Worm (Caenorhabditis elegans) whole organism, midembryonic: ENCODE results near the gene C25A11.2.

Source experiments
- T22C8.4 ChIP-seq: fragments of 200-800 bp; sonication (Bioruptor generic); IDR thresholded peaks from 2 replicates; pipeline ENCODE4 v1.3.6; 2022; ENCODE audit warnings: missing genetic modification characterization, missing compliant biosample characterization
- cog-1 ChIP-seq: sonication (generic microtip); optimal IDR thresholded peaks from 2 replicates; lab custom pipeline; 2016; ENCODE audit warnings: missing genetic modification characterization, missing compliant biosample characterization
- flt-1 ChIP-seq: fragments of 200-800 bp; sonication (Bioruptor generic); IDR thresholded peaks from 2 replicates; pipeline ENCODE4 v1.3.6; 2022; ENCODE audit warnings: missing genetic modification characterization, missing compliant biosample characterization
- klf-2 ChIP-seq: fragments of 200-800 bp; sonication (Bioruptor generic); conservative IDR thresholded peaks from 2 replicates; pipeline ENCODE4 v1.3.6; 2022; ENCODE audit warnings: missing genetic modification reagents, missing genetic modification characterization, missing compliant biosample characterization
- med-1 ChIP-seq: sonication (generic microtip); optimal IDR thresholded peaks from 2 replicates; lab custom pipeline; 2017; ENCODE audit warnings: missing genetic modification characterization, mild to moderate bottlenecking, missing compliant biosample characterization, antibody characterized with exemption, missing genetic modification reagents; ENCODE audit not compliant: insufficient read depth
- ref-1 ChIP-seq: fragments of 200-800 bp; sonication (Bioruptor generic); conservative IDR thresholded peaks from 2 replicates; pipeline ENCODE4 v1.3.6; 2022; ENCODE audit warnings: missing genetic modification reagents, missing genetic modification characterization, missing compliant biosample characterization
- tab-1 ChIP-seq: fragments of 200-800 bp; sonication (Bioruptor generic); IDR thresholded peaks from 2 replicates; pipeline ENCODE4 v1.3.6; 2022; ENCODE audit warnings: missing genetic modification characterization, missing compliant biosample characterization
- ztf-23 ChIP-seq: fragments of 200-800 bp; sonication (Bioruptor generic); IDR thresholded peaks from 2 replicates; pipeline ENCODE4 v1.3.6; 2022; ENCODE audit warnings: missing genetic modification reagents, missing genetic modification characterization, missing compliant biosample characterization
- ztf-29 ChIP-seq: fragments of 200-800 bp; sonication (Bioruptor generic); IDR thresholded peaks from 2 replicates; pipeline ENCODE4 v1.3.6; 2022; ENCODE audit warnings: missing genetic modification reagents, missing genetic modification characterization, missing compliant biosample characterization

C25A11.2 gene

ce11 chrX:9105075-9105474, 8.8 kb upstream of the C25A11.2 start:
- TF ChIP-seq med-1 (GFP tag; lab: Kevin White, UChicago) (no peak), ztf-23 (GFP tag; lab: Robert Waterston, UW) (no peak), tab-1 (GFP tag; lab: Robert Waterston, UW) (no peak), T22C8.4 (no peak)

ce11 chrX:9105888-9106287, 8.0 kb upstream of the C25A11.2 start:
- TF ChIP-seq T22C8.4, result no peak
- TF ChIP-seq med-1 (GFP tag; lab: Kevin White, UChicago), result no peak
- TF ChIP-seq ztf-23 (GFP tag; lab: Robert Waterston, UW), result no peak
- TF ChIP-seq tab-1 (GFP tag; lab: Robert Waterston, UW), result no peak
- TF ChIP-seq ref-1 (GFP tag; lab: Robert Waterston, UW), result no peak
- no peak for TF ChIP-seq flt-1 (GFP tag; lab: Robert Waterston, UW)
- TF ChIP-seq cog-1 (tag; lab: Kevin White, UChicago), result no peak
- no peak for TF ChIP-seq klf-2 (GFP tag; lab: Robert Waterston, UW)
- TF ChIP-seq ztf-29, result no peak

ce11 chrX:9107866-9108265, 6.0 kb upstream of the C25A11.2 start:
- TF ChIP-seq ref-1 (GFP tag; lab: Robert Waterston, UW), result no peak
- no peak for TF ChIP-seq ztf-29
- TF ChIP-seq flt-1 (GFP tag; lab: Robert Waterston, UW), result no peak
- no peak for TF ChIP-seq klf-2 (GFP tag; lab: Robert Waterston, UW)
- TF ChIP-seq ztf-23 (GFP tag; lab: Robert Waterston, UW), result no peak
- no peak for TF ChIP-seq cog-1 (tag; lab: Kevin White, UChicago)
- TF ChIP-seq med-1 (GFP tag; lab: Kevin White, UChicago), result no peak
- no peak for TF ChIP-seq T22C8.4
- TF ChIP-seq tab-1 (GFP tag; lab: Robert Waterston, UW), result no peak

ce11 chrX:9111585-9111984, 2.3 kb upstream of the C25A11.2 start:
- TF ChIP-seq tab-1 (GFP tag; lab: Robert Waterston, UW) (no peak), klf-2 (GFP tag; lab: Robert Waterston, UW) (no peak), ztf-23 (GFP tag; lab: Robert Waterston, UW) (no peak), cog-1 (tag; lab: Kevin White, UChicago) (no peak)

- TF ChIP-seq tab-1 (GFP tag; lab: Robert Waterston, UW), result no peak
- TF ChIP-seq flt-1 (GFP tag; lab: Robert Waterston, UW), result no peak
Observed at ce11 chrX:9117541-9117940, 3.7 kb downstream of the C25A11.2 start.

- TF ChIP-seq ztf-29, result no peak
- TF ChIP-seq cog-1 (tag; lab: Kevin White, UChicago), result no peak
- no peak for TF ChIP-seq tab-1 (GFP tag; lab: Robert Waterston, UW)
- TF ChIP-seq ref-1 (GFP tag; lab: Robert Waterston, UW), result no peak
- no peak for TF ChIP-seq ztf-23 (GFP tag; lab: Robert Waterston, UW)
Observed at ce11 chrX:9137402-9137801, 23.5 kb downstream of the C25A11.2 start, which contains the start of gene B0563.6. TSS of gene B0563.6 (plus strand) at chrX:9137702.

- no peak for TF ChIP-seq ztf-29
- no peak for TF ChIP-seq med-1 (GFP tag; lab: Kevin White, UChicago)
- TF ChIP-seq tab-1 (GFP tag; lab: Robert Waterston, UW), result no peak
- no peak for TF ChIP-seq flt-1 (GFP tag; lab: Robert Waterston, UW)
- no peak for TF ChIP-seq klf-2 (GFP tag; lab: Robert Waterston, UW)
- TF ChIP-seq cog-1 (tag; lab: Kevin White, UChicago), result no peak
Observed at ce11 chrX:9145848-9146247, 32.0 kb downstream of the C25A11.2 start, which contains the start of gene B0563.5. TSS of gene B0563.5 (plus strand) at chrX:9146148.

- TF ChIP-seq klf-2 (GFP tag; lab: Robert Waterston, UW) (no peak), ztf-23 (GFP tag; lab: Robert Waterston, UW) (no peak), flt-1 (GFP tag; lab: Robert Waterston, UW) (no peak), tab-1 (GFP tag; lab: Robert Waterston, UW) (no peak), T22C8.4 (no peak)
Observed at ce11 chrX:9146953-9147352, 33.1 kb downstream of the C25A11.2 start.

- TF ChIP-seq med-1 (GFP tag; lab: Kevin White, UChicago) (no peak), cog-1 (tag; lab: Kevin White, UChicago) (no peak), klf-2 (GFP tag; lab: Robert Waterston, UW) (no peak), flt-1 (GFP tag; lab: Robert Waterston, UW) (no peak), ztf-23 (GFP tag; lab: Robert Waterston, UW) (no peak), ref-1 (GFP tag; lab: Robert Waterston, UW) (no peak), ztf-29 (no peak), tab-1 (GFP tag; lab: Robert Waterston, UW) (no peak), T22C8.4 (no peak)
Observed at ce11 chrX:9150269-9150744, 36.4 kb downstream of the C25A11.2 start, which contains the start of gene tmbi-4. TSS of gene tmbi-4 (plus strand) at chrX:9150694.

ce11 chrX:9154216-9154615, 40.4 kb downstream of the C25A11.2 start, which contains the start of gene B0563.7:
TSS of gene B0563.7 (minus strand) at chrX:9154316.
- TF ChIP-seq ztf-29, result no peak
- TF ChIP-seq T22C8.4, result no peak
- TF ChIP-seq klf-2 (GFP tag; lab: Robert Waterston, UW), result no peak
- TF ChIP-seq cog-1 (tag; lab: Kevin White, UChicago), result no peak
- no peak for TF ChIP-seq ztf-23 (GFP tag; lab: Robert Waterston, UW)
- TF ChIP-seq ref-1 (GFP tag; lab: Robert Waterston, UW), result no peak
- TF ChIP-seq med-1 (GFP tag; lab: Kevin White, UChicago), result no peak
- TF ChIP-seq tab-1 (GFP tag; lab: Robert Waterston, UW), result no peak
- no peak for TF ChIP-seq flt-1 (GFP tag; lab: Robert Waterston, UW)
